Worm (Caenorhabditis elegans) whole organism, late embryonic: Measurements from ENCODE around the gene C54E4.12.

Source experiments
- F13H6.1 ChIP-seq: sonication (generic microtip); optimal IDR thresholded peaks from 2 replicates; lab custom pipeline; 2016; ENCODE audit warnings: missing genetic modification characterization, missing compliant biosample characterization
- hlh-30 ChIP-seq: sonication (generic microtip); optimal IDR thresholded peaks from 2 replicates; lab custom pipeline; 2017; ENCODE audit warnings: antibody characterized with exemption, missing genetic modification characterization, missing compliant biosample characterization; ENCODE audit not compliant: insufficient read depth
- nfya-1 ChIP-seq: sonication (generic microtip); optimal IDR thresholded peaks from 2 replicates; lab custom pipeline; 2017; ENCODE audit warnings: missing genetic modification characterization, mild to moderate bottlenecking, missing compliant biosample characterization, antibody characterized with exemption, moderate library complexity
- nhr-11 ChIP-seq: fragments of 150-350 bp; optimal IDR thresholded peaks from 2 replicates; lab custom pipeline; 2014; ENCODE audit warnings: missing biosample characterization, missing genetic modification characterization
- zip-5 ChIP-seq: sonication (generic microtip); optimal IDR thresholded peaks from 2 replicates; lab custom pipeline; 2016; ENCODE audit warnings: missing genetic modification characterization, missing compliant biosample characterization

DNA sequence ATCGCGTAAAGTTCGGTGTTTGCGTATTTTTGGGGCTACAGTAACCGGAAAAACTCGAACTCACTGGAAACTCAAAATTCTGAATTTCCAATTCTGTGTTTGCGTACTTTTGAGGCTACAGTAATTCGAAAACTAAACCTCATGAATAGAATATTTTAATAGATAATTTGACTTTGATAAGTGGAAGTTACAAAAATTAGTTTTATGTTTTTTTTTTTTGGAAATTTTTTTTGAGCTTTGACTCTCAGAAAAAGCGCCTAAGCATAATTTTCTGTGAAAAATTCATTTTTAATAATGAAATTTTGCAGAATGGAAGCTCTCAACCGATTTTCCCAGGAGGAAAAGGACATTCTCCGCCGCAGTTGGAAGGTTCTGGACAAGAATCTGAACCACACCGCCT is 18.0 kb downstream of the C54E4.12 start, which contains the start of gene glb-7:
- no peak for TF ChIP-seq nfya-1 (tag; lab: Kevin White, UChicago)
- TF ChIP-seq zip-5 (tag; lab: Kevin White, UChicago), result no peak
- no peak for TF ChIP-seq nhr-11 (tag; lab: Kevin White, UChicago)
- no peak for TF ChIP-seq hlh-30 (tag; lab: Kevin White, UChicago)
- no peak for TF ChIP-seq F13H6.1 (tag; lab: Kevin White, UChicago)
